Fruit fly (Drosophila melanogaster): ENCODE measurements around the gene Pak.

dm6 chr3R:6354408-6354807 is 3.7 kb downstream of the Pak start:
- TF ChIP-seq CG8478 (optimal IDR thresholded peaks at IDR 0.05) (no peak), CTCF (optimal IDR thresholded peaks at IDR 0.05) (no peak)

All from S2 (cell line).